Fruit fly (Drosophila melanogaster) whole organism, prepupa: ENCODE results near the gene CG13403.

Experiments
- Blimp-1 ChIP-seq: fragments of 200-800 bp; sonication (Bioruptor generic); optimal IDR thresholded peaks from 3 replicates; lab custom pipeline; 2017; ENCODE audit warnings: missing biosample characterization, missing genetic modification characterization, mild to moderate bottlenecking, moderate library complexity, missing genetic modification reagents
- CG11294 ChIP-seq: fragments of 200-800 bp; sonication (Bioruptor generic); IDR thresholded peaks from 2 replicates; pipeline ENCODE4 v1.3.6; 2022; ENCODE audit warnings: missing biosample characterization, missing genetic modification characterization
- CG15336 ChIP-seq: fragments of 200-800 bp; sonication (Bioruptor generic); IDR thresholded peaks from 2 replicates; pipeline ENCODE4 v1.3.6; 2022; ENCODE audit warnings: missing biosample characterization, missing genetic modification characterization
- CG1621 ChIP-seq: fragments of 200-800 bp; sonication (Bioruptor generic); optimal IDR thresholded peaks from 3 replicates; lab custom pipeline; 2018; ENCODE audit warnings: missing biosample characterization, mild to moderate bottlenecking, missing genetic modification characterization
- CG3032 ChIP-seq: fragments of 200-800 bp; optimal IDR thresholded peaks from 2 replicates; lab custom pipeline; 2019; ENCODE audit warnings: missing biosample characterization, mild to moderate bottlenecking, missing genetic modification characterization, moderate library complexity
- CG31627 ChIP-seq: fragments of 200-800 bp; sonication (Bioruptor generic); optimal IDR thresholded peaks from 3 replicates; lab custom pipeline; 2016; ENCODE audit warnings: missing biosample characterization, missing genetic modification characterization
- CG32006 ChIP-seq: fragments of 200-800 bp; sonication (Bioruptor generic); optimal IDR thresholded peaks from 3 replicates; lab custom pipeline; 2017; ENCODE audit warnings: missing biosample characterization, mild to moderate bottlenecking, missing genetic modification characterization
- CG34406 ChIP-seq: fragments of 200-800 bp; sonication (Bioruptor generic); optimal IDR thresholded peaks from 3 replicates; lab custom pipeline; 2016; ENCODE audit warnings: missing biosample characterization, missing genetic modification characterization
- CG3919 ChIP-seq: fragments of 200-800 bp; sonication (Bioruptor generic); optimal IDR thresholded peaks from 3 replicates; lab custom pipeline; 2016; ENCODE audit warnings: missing biosample characterization, missing genetic modification characterization
- CG4318 ChIP-seq: fragments of 200-800 bp; sonication (Bioruptor generic); optimal IDR thresholded peaks from 3 replicates; lab custom pipeline; 2017; ENCODE audit warnings: missing biosample characterization, mild to moderate bottlenecking, missing genetic modification characterization
- CG6276 ChIP-seq: fragments of 200-800 bp; sonication (Bioruptor generic); optimal IDR thresholded peaks from 2 replicates; lab custom pipeline; 2017; ENCODE audit warnings: missing biosample characterization, mild to moderate bottlenecking, missing genetic modification characterization
- CG6808 ChIP-seq: fragments of 200-800 bp; sonication (Bioruptor generic); optimal IDR thresholded peaks from 3 replicates; lab custom pipeline; 2017; ENCODE audit warnings: missing biosample characterization, missing genetic modification characterization, mild to moderate bottlenecking, moderate library complexity, missing genetic modification reagents
- CG6854 ChIP-seq: fragments of 200-800 bp; sonication (Bioruptor generic); optimal IDR thresholded peaks from 2 replicates; lab custom pipeline; 2017; ENCODE audit warnings: missing biosample characterization, mild to moderate bottlenecking, missing genetic modification characterization
- CG8632 ChIP-seq: fragments of 200-800 bp; sonication (Bioruptor generic); optimal IDR thresholded peaks from 3 replicates; lab custom pipeline; 2016; ENCODE audit warnings: missing biosample characterization, missing genetic modification characterization
- CG9139 ChIP-seq: fragments of 200-800 bp; sonication (Bioruptor generic); optimal IDR thresholded peaks from 3 replicates; lab custom pipeline; 2017; ENCODE audit warnings: missing biosample characterization, mild to moderate bottlenecking, missing genetic modification characterization
- Eip75B ChIP-seq: fragments of 200-800 bp; sonication (Bioruptor generic); optimal IDR thresholded peaks from 3 replicates; lab custom pipeline; 2016; ENCODE audit warnings: missing biosample characterization, missing genetic modification characterization
- Eip78C ChIP-seq: fragments of 200-800 bp; sonication (Bioruptor generic); peaks from one replicate; lab custom pipeline; 2016; ENCODE audit warnings: missing biosample characterization, missing genetic modification characterization
- Ets21C ChIP-seq: fragments of 200-800 bp; sonication (Bioruptor generic); optimal IDR thresholded peaks from 3 replicates; lab custom pipeline; 2016; ENCODE audit warnings: missing biosample characterization, missing genetic modification characterization
- Hr38 ChIP-seq: sonication (Bioruptor generic); optimal IDR thresholded peaks from 2 replicates; lab custom pipeline; 2016; ENCODE audit warnings: missing biosample characterization, missing genetic modification characterization
- Smox ChIP-seq: fragments of 200-800 bp; sonication (Bioruptor generic); optimal IDR thresholded peaks from 3 replicates; lab custom pipeline; 2016; ENCODE audit warnings: missing biosample characterization, missing genetic modification characterization
- Sox102F ChIP-seq: fragments of 200-800 bp; sonication (Bioruptor generic); optimal IDR thresholded peaks from 2 replicates; lab custom pipeline; 2016; ENCODE audit warnings: missing biosample characterization, mild to moderate bottlenecking, missing genetic modification characterization
- achi ChIP-seq: fragments of 200-800 bp; sonication (Bioruptor generic); optimal IDR thresholded peaks from 3 replicates; lab custom pipeline; 2016; ENCODE audit warnings: missing biosample characterization, missing genetic modification characterization
- dsx ChIP-seq: fragments of 200-800 bp; optimal IDR thresholded peaks from 3 replicates; lab custom pipeline; 2019; ENCODE audit warnings: missing biosample characterization, mild to moderate bottlenecking, missing genetic modification characterization, moderate library complexity; ENCODE audit not compliant: poor library complexity, severe bottlenecking
- eg ChIP-seq: fragments of 200-800 bp; sonication (Bioruptor generic); IDR thresholded peaks from 3 replicates; pipeline ENCODE4 v1.3.6; 2022; ENCODE audit warnings: missing biosample characterization, missing genetic modification characterization
- esn ChIP-seq: fragments of 200-800 bp; sonication (Bioruptor generic); optimal IDR thresholded peaks from 2 replicates; lab custom pipeline; 2016; ENCODE audit warnings: missing biosample characterization, mild to moderate bottlenecking, missing genetic modification characterization, moderate library complexity
- lz ChIP-seq: fragments of 200-800 bp; sonication (Bioruptor generic); optimal IDR thresholded peaks from 3 replicates; lab custom pipeline; 2016; ENCODE audit warnings: missing biosample characterization, missing genetic modification characterization
- net ChIP-seq: fragments of 200-800 bp; sonication (Bioruptor generic); optimal IDR thresholded peaks from 3 replicates; lab custom pipeline; 2016; ENCODE audit warnings: missing biosample characterization, missing genetic modification characterization
- pdm3 ChIP-seq: fragments of 200-800 bp; sonication (Bioruptor generic); optimal IDR thresholded peaks from 3 replicates; lab custom pipeline; 2016; ENCODE audit warnings: missing biosample characterization, missing genetic modification characterization
- svp ChIP-seq: fragments of 200-800 bp; sonication (Bioruptor generic); peaks from one replicate; lab custom pipeline; 2016; ENCODE audit warnings: missing biosample characterization, missing genetic modification characterization
- topi ChIP-seq: fragments of 200-800 bp; sonication (Bioruptor generic); optimal IDR thresholded peaks from 3 replicates; lab custom pipeline; 2016; ENCODE audit warnings: missing biosample characterization, missing genetic modification characterization

The CG13403 gene

DNA sequence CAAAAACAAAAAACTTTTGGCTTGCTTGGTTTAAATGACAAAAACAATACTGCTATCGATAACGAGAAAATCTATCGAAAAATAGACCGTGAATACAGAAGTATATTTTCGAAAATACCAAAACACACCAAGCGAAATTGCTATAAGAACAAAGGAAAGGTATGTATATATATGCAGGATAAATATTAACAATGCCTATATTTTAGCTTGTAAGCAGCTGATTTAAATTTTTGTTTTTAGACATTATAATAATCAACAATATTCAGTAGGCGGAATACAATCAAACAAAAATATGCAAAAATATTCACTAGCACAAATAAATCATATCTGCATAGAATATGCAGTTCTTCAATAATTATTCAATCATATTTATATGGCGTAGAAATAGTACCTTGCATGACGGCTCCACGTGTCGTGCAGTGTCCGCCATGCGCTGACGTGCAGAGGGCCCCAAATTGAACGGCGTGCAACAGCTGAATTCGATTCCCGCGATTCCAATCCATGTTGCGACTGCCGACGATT is 46.1 kb upstream of the CG13403 start, which contains the start of the genes Fbxl4 and Dus2 (continued):
- peak; percentile 80 for TF ChIP-seq CG11294 (GFP tag; lab: Robert Waterston, UW)
- peak; percentile 47 for TF ChIP-seq Hr38 (GFP tag; lab: Kevin White, UChicago)
- TF ChIP-seq Ets21C (GFP tag; lab: Kevin White, UChicago), result peak; percentile 91
- TF ChIP-seq Eip78C (GFP tag; lab: Kevin White, UChicago), result peak; percentile 96
- TF ChIP-seq CG6854 (GFP tag; lab: Kevin White, UChicago), result peak; percentile 52
- peak; percentile 88 for TF ChIP-seq achi (GFP tag; lab: Kevin White, UChicago)
- TF ChIP-seq Eip75B (GFP tag; lab: Kevin White, UChicago), result peak; percentile 92
- peak; percentile 94 for TF ChIP-seq CG31627 (GFP tag; lab: Kevin White, UChicago)
- TF ChIP-seq CG3032 (tag; lab: Kevin White, UChicago), result peak; percentile 87
- TF ChIP-seq CG9139 (GFP tag; lab: Kevin White, UChicago), result peak; percentile 43
- peak; percentile 94 for TF ChIP-seq topi (GFP tag; lab: Kevin White, UChicago)
- TF ChIP-seq Blimp-1, result peak; percentile 68
- TF ChIP-seq net (GFP tag; lab: Kevin White, UChicago), result peak; percentile 85
- TF ChIP-seq pdm3 (GFP tag; lab: Kevin White, UChicago), result peak; percentile 93
- TF ChIP-seq svp (GFP tag; lab: Kevin White, UChicago), result peak; percentile 96
- TF ChIP-seq CG6276 (GFP tag; lab: Kevin White, UChicago), result peak; percentile 75

DNA sequence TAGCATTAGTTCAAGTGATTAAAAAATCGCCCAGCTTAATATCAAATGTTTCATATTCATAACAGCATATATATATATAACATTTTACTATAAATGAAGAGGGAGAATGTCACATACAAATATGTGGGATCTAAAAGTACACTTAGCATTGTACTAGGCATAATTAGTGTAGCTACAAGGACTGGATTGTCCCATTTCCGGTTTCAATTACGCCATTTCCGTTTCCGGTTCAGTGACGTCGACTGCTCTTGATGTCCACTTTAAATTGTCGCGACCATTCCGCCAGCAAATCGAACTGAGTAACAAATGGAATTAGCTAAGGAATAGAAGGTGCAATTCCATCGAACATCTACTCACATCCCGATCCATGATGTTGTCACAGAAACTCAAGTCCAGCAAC is 42.6 kb upstream of the CG13403 start:
- no peak for TF ChIP-seq topi (GFP tag; lab: Kevin White, UChicago)
- no peak for TF ChIP-seq CG15336 (GFP tag; lab: Robert Waterston, UW)
- no peak for TF ChIP-seq CG4318 (GFP tag; lab: Kevin White, UChicago)
- TF ChIP-seq CG3032 (tag; lab: Kevin White, UChicago), result no peak
- TF ChIP-seq CG11294 (GFP tag; lab: Robert Waterston, UW), result no peak
- no peak for TF ChIP-seq Ets21C (GFP tag; lab: Kevin White, UChicago)
- peak; percentile 4 for TF ChIP-seq CG6854 (GFP tag; lab: Kevin White, UChicago)
- TF ChIP-seq CG8632, result no peak
- TF ChIP-seq Eip78C (GFP tag; lab: Kevin White, UChicago), result peak; percentile 13
- no peak for TF ChIP-seq CG32006 (GFP tag; lab: Kevin White, UChicago)

DNA sequence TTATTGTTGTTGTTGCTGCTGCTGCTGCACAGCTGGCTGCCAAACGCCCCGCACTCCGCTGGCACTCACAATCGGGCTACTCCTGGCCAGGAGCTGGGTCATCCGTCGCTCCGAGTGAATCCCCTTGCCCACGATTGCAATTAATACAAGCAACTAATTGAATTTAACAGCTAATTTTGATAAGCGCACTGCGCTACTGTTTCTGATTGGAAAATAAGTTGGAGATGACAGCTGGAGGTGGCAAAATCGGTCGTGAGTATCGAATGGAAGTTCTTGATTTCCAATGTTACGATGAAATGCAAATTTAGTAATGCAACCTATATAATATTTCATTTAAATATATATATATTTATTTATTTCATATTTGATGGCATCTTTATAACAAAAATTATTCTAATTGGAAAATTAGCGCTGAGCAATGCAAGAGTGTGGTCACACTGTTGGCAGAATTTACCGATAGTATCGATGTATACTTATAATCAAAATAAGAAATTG is 42.1 kb upstream of the CG13403 start, which contains the start of gene CG42271:
Gene CG42271, minus strand, starts transcription at position 224 of the 495 bp plus-strand sequence.
- TF ChIP-seq svp (GFP tag; lab: Kevin White, UChicago), result peak; percentile 67
- no peak for TF ChIP-seq net (GFP tag; lab: Kevin White, UChicago)
- TF ChIP-seq eg (GFP tag; lab: Robert Waterston, UW), result 0 out of 3 replicates have a peak, but pooled peaks have one; percentile 26
- no peak for TF ChIP-seq achi (GFP tag; lab: Kevin White, UChicago)
- TF ChIP-seq CG34406, result peak; percentile 26
- TF ChIP-seq CG3032 (tag; lab: Kevin White, UChicago), result peak; percentile 15
- peak; percentile 93 for TF ChIP-seq dsx (GFP tag; lab: Kevin White, UChicago)
- peak; percentile 21 for TF ChIP-seq esn
- TF ChIP-seq Smox (GFP tag; lab: Kevin White, UChicago), result no peak
- TF ChIP-seq lz (GFP tag; lab: Kevin White, UChicago), result peak; percentile 28

DNA sequence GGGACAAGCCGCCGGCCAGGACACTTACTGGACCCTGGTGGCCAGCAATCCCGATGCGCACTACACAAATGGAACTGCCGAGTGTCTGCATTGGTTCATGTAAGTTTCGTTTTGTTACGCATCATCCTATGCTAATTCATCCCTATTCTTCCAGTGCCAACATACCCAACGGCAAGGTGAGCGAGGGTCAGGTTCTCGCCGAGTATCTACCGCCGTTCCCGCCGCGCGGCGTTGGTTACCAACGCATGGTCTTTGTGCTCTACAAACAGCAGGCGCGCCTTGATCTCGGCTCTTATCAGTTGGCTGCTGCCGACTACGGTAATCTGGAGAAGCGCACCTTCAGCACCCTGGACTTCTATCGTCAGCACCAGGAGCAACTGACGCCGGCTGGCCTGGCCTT is 35.2 kb upstream of the CG13403 start:
- TF ChIP-seq CG11294 (GFP tag; lab: Robert Waterston, UW) (no peak), svp (GFP tag; lab: Kevin White, UChicago) (peak; percentile 94)
- TF ChIP-seq, all 60 proteins: peak for 1

DNA sequence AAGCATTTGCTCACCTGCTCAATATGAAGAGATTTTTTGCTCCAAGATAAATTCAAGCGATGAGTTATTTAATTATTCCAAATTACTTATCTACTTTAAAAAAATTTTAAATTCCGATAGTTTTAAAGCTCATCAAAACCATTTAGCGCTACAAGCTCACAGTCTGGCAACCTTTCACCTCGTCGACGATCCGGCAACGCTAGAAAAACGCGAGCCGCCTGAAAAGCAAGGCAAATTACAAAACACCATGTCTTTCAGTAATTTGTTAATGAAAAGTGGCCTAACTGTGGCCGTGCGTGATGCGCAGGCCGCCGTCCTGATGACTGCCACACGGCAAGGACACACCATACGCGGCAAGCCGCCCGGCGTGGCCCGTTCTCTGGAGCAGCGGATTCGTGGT is 34.3 kb upstream of the CG13403 start, which contains the start of gene mRpL38:
Gene mRpL38, plus strand, starts transcription at position 197 of the 400 bp plus-strand sequence.
- TF ChIP-seq svp (GFP tag; lab: Kevin White, UChicago), result peak; percentile 26
- no peak for TF ChIP-seq CG3919

DNA sequence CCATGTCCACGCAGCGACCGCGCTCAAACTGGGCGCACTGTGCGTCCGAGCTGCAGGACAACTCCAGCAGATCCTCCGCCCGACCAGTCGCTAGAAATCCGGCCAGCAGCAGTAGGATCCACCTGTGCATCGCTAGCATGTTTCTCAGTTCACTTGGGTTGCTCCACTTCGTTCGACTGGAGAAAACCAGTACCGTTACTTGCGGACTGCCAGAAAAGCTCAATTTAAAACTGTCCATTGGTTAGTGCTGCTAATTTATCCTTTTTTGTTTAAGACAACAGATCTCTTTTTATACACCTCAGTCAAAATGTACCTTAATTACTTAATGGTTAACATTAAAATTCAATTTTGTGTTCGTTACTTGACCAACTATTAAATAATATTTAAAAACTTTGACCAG is 33.8 kb upstream of the CG13403 start, which contains the start of gene CG11674:
Gene CG11674, minus strand, starts transcription at position 215 of the 400 bp plus-strand sequence.
- no peak for TF ChIP-seq Eip75B (GFP tag; lab: Kevin White, UChicago)
- TF ChIP-seq CG8632, result no peak
- no peak for TF ChIP-seq CG6808 (GFP tag; lab: Kevin White, UChicago)
- TF ChIP-seq CG1621 (tag; lab: Kevin White, UChicago), result no peak
- no peak for TF ChIP-seq Sox102F (GFP tag; lab: Kevin White, UChicago)
- no peak for TF ChIP-seq CG11294 (GFP tag; lab: Robert Waterston, UW)
- TF ChIP-seq, all 60 proteins: peak for 0
